Fruit fly (Drosophila melanogaster): ENCODE results near the gene Ugt49B2.

Gene Ugt49B2

dm6 chr3R:21368444-21368843 is 31.1 kb downstream of the Ugt49B2 start:
- no peak for TF ChIP-seq CG33017 (tag; optimal IDR thresholded peaks at IDR 0.05)
- no peak for TF ChIP-seq CG5204 (GFP tag; optimal IDR thresholded peaks at IDR 0.05)
- no peak for TF ChIP-seq cnc (optimal IDR thresholded peaks at IDR 0.05)
- no peak for TF ChIP-seq CG7101 (tag; optimal IDR thresholded peaks at IDR 0.05)

- peak; percentile 93 for TF ChIP-seq bab1 (GFP tag; optimal IDR thresholded peaks at IDR 0.05)
- TF ChIP-seq CG7045 (GFP tag; optimal IDR thresholded peaks at IDR 0.05), result peak; percentile 97
- peak; percentile 97 for TF ChIP-seq CG7101 (tag; optimal IDR thresholded peaks at IDR 0.05)
- peak; percentile 97 for TF ChIP-seq ovo (GFP tag; optimal IDR thresholded peaks at IDR 0.05)
- TF ChIP-seq Crg-1 (GFP tag; optimal IDR thresholded peaks at IDR 0.05), result peak; percentile 96
- TF ChIP-seq cnc (optimal IDR thresholded peaks at IDR 0.05), result no peak
- peak; percentile 98 for TF ChIP-seq CG5204 (GFP tag; optimal IDR thresholded peaks at IDR 0.05)
- TF ChIP-seq kay (GFP tag; ENCODE audit: borderline replicate concordance), result no peak
- peak; percentile 92 for TF ChIP-seq Mnt (GFP tag; optimal IDR thresholded peaks at IDR 0.05)
- TF ChIP-seq CG14711 (tag; optimal IDR thresholded peaks at IDR 0.05), result peak; percentile 91
- TF ChIP-seq CG12768 (GFP tag; optimal IDR thresholded peaks at IDR 0.05), result peak; percentile 98
- peak; percentile 94 for TF ChIP-seq Clk (GFP tag; optimal IDR thresholded peaks at IDR 0.05)
- peak; percentile 63 for TF ChIP-seq cic (GFP tag; optimal IDR thresholded peaks at IDR 0.05)
- TF ChIP-seq pad (GFP tag; optimal IDR thresholded peaks at IDR 0.05), result peak; percentile 90
- TF ChIP-seq CG1620 (GFP tag; optimal IDR thresholded peaks at IDR 0.05), result peak; percentile 97
- no peak for TF ChIP-seq Hr96 (GFP tag; optimal IDR thresholded peaks at IDR 0.05)
- peak; percentile 97 for TF ChIP-seq CG11617 (GFP tag; optimal IDR thresholded peaks at IDR 0.05)
- TF ChIP-seq tj (GFP tag; optimal IDR thresholded peaks at IDR 0.05), result peak; percentile 79
- peak; percentile 93 for TF ChIP-seq CG33017 (tag; optimal IDR thresholded peaks at IDR 0.05)
- peak; percentile 99 for TF ChIP-seq toe (GFP tag; optimal IDR thresholded peaks at IDR 0.05)
These were observed 34.3 kb downstream of the Ugt49B2 start for dm6 chr3R:21365262-21365661.

dm6 chr3R:21360192-21360535 is 39.4 kb downstream of the Ugt49B2 start:
- no peak for TF ChIP-seq tj (GFP tag; optimal IDR thresholded peaks at IDR 0.05)
- TF ChIP-seq CG1620 (GFP tag; optimal IDR thresholded peaks at IDR 0.05), result no peak
- no peak for TF ChIP-seq CG12768 (GFP tag; optimal IDR thresholded peaks at IDR 0.05)
- no peak for TF ChIP-seq Clk (GFP tag; optimal IDR thresholded peaks at IDR 0.05)
- no peak for TF ChIP-seq Hr96 (GFP tag; optimal IDR thresholded peaks at IDR 0.05)
- no peak for TF ChIP-seq Crg-1 (GFP tag; optimal IDR thresholded peaks at IDR 0.05)
- TF ChIP-seq CG14711 (tag; optimal IDR thresholded peaks at IDR 0.05), result no peak
- TF ChIP-seq CG7101 (tag; optimal IDR thresholded peaks at IDR 0.05), result no peak
- no peak for TF ChIP-seq CG33017 (tag; optimal IDR thresholded peaks at IDR 0.05)
- no peak for TF ChIP-seq CG7045 (GFP tag; optimal IDR thresholded peaks at IDR 0.05)
- no peak for TF ChIP-seq Mnt (GFP tag; optimal IDR thresholded peaks at IDR 0.05)
- no peak for TF ChIP-seq ovo (GFP tag; optimal IDR thresholded peaks at IDR 0.05)

- TF ChIP-seq pad (GFP tag; optimal IDR thresholded peaks at IDR 0.05), result no peak
- TF ChIP-seq Clk (GFP tag; optimal IDR thresholded peaks at IDR 0.05), result no peak
- no peak for TF ChIP-seq CG1620 (GFP tag; optimal IDR thresholded peaks at IDR 0.05)
- no peak for TF ChIP-seq toe (GFP tag; optimal IDR thresholded peaks at IDR 0.05)
- no peak for TF ChIP-seq kay (GFP tag; ENCODE audit: borderline replicate concordance)
- TF ChIP-seq cic (GFP tag; optimal IDR thresholded peaks at IDR 0.05), result no peak
- peak; percentile 44 for TF ChIP-seq Mnt (GFP tag; optimal IDR thresholded peaks at IDR 0.05)
- no peak for TF ChIP-seq ovo (GFP tag; optimal IDR thresholded peaks at IDR 0.05)
These were observed 40.0 kb downstream of the Ugt49B2 start for dm6 chr3R:21359375-21360191.

- TF ChIP-seq Mnt (GFP tag; optimal IDR thresholded peaks at IDR 0.05) (no peak), CG7101 (tag; optimal IDR thresholded peaks at IDR 0.05) (peak; percentile 17), Clk (GFP tag; optimal IDR thresholded peaks at IDR 0.05) (peak; percentile 17), ovo (GFP tag; optimal IDR thresholded peaks at IDR 0.05) (no peak), CG12768 (GFP tag; optimal IDR thresholded peaks at IDR 0.05) (no peak), tj (GFP tag; optimal IDR thresholded peaks at IDR 0.05) (peak; percentile 94)
These were observed 49.6 kb downstream of the Ugt49B2 start for dm6 chr3R:21349870-21350314.

dm6 chr3R:21349039-21349781 is 50.3 kb downstream of the Ugt49B2 start, which contains the start of gene aus:
TSS of gene aus (minus strand) at chr3R:21349601.
- TF ChIP-seq bab1 (GFP tag; optimal IDR thresholded peaks at IDR 0.05) (peak; percentile 19), CG12768 (GFP tag; optimal IDR thresholded peaks at IDR 0.05) (peak; percentile 51), ovo (GFP tag; optimal IDR thresholded peaks at IDR 0.05) (peak; percentile 83), Mnt (GFP tag; optimal IDR thresholded peaks at IDR 0.05) (peak; percentile 25), pad (GFP tag; optimal IDR thresholded peaks at IDR 0.05) (peak; percentile 92), CG14711 (tag; optimal IDR thresholded peaks at IDR 0.05) (no peak), CG33017 (tag; optimal IDR thresholded peaks at IDR 0.05) (peak; percentile 5), cic (GFP tag; optimal IDR thresholded peaks at IDR 0.05) (peak; percentile 39), Hr96 (GFP tag; optimal IDR thresholded peaks at IDR 0.05) (no peak)
